Worm (Caenorhabditis elegans) whole organism, early embryonic: Measurements from ENCODE around the gene snt-1.

Experiments used
- ama-1 ChIP-seq: fragments of 150-350 bp; optimal IDR thresholded peaks from 2 replicates; lab custom pipeline; 2014
- ceh-13 ChIP-seq: fragments of 200-800 bp; sonication (Bioruptor generic); optimal IDR thresholded peaks from 2 replicates; lab custom pipeline; 2018; ENCODE audit warnings: mild to moderate bottlenecking, missing genetic modification characterization, missing compliant biosample characterization
- hmbx-1 ChIP-seq: sonication (generic microtip); optimal IDR thresholded peaks from 2 replicates; lab custom pipeline; 2016; ENCODE audit warnings: mild to moderate bottlenecking, missing genetic modification characterization, missing compliant biosample characterization
- hnd-1 ChIP-seq: sonication (generic microtip); optimal IDR thresholded peaks from 2 replicates; lab custom pipeline; 2016; ENCODE audit warnings: missing genetic modification characterization, missing compliant biosample characterization
- tbx-37 ChIP-seq: fragments of 200-800 bp; sonication (Bioruptor generic); conservative IDR thresholded peaks from 2 replicates; pipeline ENCODE4 v1.3.6; 2022; ENCODE audit warnings: missing genetic modification reagents, missing genetic modification characterization, missing compliant biosample characterization
- tra-4 ChIP-seq: sonication (generic microtip); optimal IDR thresholded peaks from 2 replicates; lab custom pipeline; 2017; ENCODE audit warnings: missing genetic modification characterization, missing compliant biosample characterization

DNA sequence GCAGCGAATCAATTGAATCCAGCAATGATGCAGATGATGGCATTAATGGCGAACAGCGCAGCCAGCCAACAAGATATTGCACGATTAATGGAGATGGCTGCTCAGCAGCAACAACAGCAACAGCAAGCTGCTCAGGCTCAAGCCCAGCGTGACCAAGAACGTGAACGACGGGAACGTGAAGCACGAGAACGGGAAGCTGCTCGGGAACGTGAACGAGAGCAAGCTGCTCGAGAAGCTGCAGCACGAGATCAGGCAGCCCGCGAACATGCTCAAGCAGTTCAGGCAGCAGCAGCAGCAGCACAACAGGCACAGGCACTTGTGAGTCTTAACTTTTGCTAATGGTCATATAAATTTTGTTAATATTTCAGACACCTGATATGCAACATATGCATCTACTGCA is 36.0 kb downstream of the snt-1 start:
- TF ChIP-seq tra-4 (tag; lab: Kevin White, UChicago) = no peak
- no peak for TF ChIP-seq tbx-37 (GFP tag; lab: Robert Waterston, UW)
- no peak for TF ChIP-seq hnd-1 (tag; lab: Kevin White, UChicago)
- TF ChIP-seq hmbx-1 (tag; lab: Kevin White, UChicago) = no peak
- no peak for TF ChIP-seq ceh-13 (GFP tag; lab: Kevin White, UChicago)
- no peak for TF ChIP-seq ama-1 (lab: Kevin White, UChicago)
